Worm (Caenorhabditis elegans): ENCODE measurements around the gene F29G6.1.

The F29G6.1 gene

ce11 chrX:11471409-11471808, 30.7 kb upstream of the F29G6.1 start:
- TF ChIP-seq hnd-1 (tag; optimal IDR thresholded peaks at IDR 0.05) (no peak), ama-1 (optimal IDR thresholded peaks at IDR 0.05) (no peak), aly-1 (tag; optimal IDR thresholded peaks at IDR 0.05) (no peak), scrt-1 (GFP tag; IDR thresholded peaks at IDR 0.05) (no peak), tbx-37 (GFP tag; conservative IDR thresholded peaks at IDR 0.05) (no peak)

- TF ChIP-seq aly-1 (tag; optimal IDR thresholded peaks at IDR 0.05) (no peak), flt-1 (GFP tag; IDR thresholded peaks at IDR 0.05) (no peak)
These were observed 30.2 kb upstream of the F29G6.1 start for ce11 chrX:11471893-11472292.

- TF ChIP-seq ama-1 (optimal IDR thresholded peaks at IDR 0.05) = no peak
- no peak for TF ChIP-seq pes-1 (GFP tag; IDR thresholded peaks at IDR 0.05)
- TF ChIP-seq aly-1 (tag; optimal IDR thresholded peaks at IDR 0.05) = no peak
- no peak for TF ChIP-seq ets-7 (tag; optimal IDR thresholded peaks at IDR 0.05)
- no peak for TF ChIP-seq B0310.2 (tag; optimal IDR thresholded peaks at IDR 0.05)
- no peak for TF ChIP-seq flt-1 (GFP tag; IDR thresholded peaks at IDR 0.05)
These were observed 29.7 kb upstream of the F29G6.1 start for ce11 chrX:11472407-11472806.

ce11 chrX:11472953-11473671, 29.0 kb upstream of the F29G6.1 start:
- peak; percentile 42 for TF ChIP-seq aly-1 (tag; optimal IDR thresholded peaks at IDR 0.05)
- no peak for TF ChIP-seq hnd-1 (tag; optimal IDR thresholded peaks at IDR 0.05)

- TF ChIP-seq aly-1 (tag; optimal IDR thresholded peaks at IDR 0.05) (no peak), tbx-37 (GFP tag; conservative IDR thresholded peaks at IDR 0.05) (no peak), ceh-13 (GFP tag; optimal IDR thresholded peaks at IDR 0.05) (no peak)
These were observed 27.9 kb upstream of the F29G6.1 start for ce11 chrX:11474149-11474585.

ce11 chrX:11474605-11475385, 27.3 kb upstream of the F29G6.1 start:
- TF ChIP-seq ama-1 (optimal IDR thresholded peaks at IDR 0.05) = no peak
- TF ChIP-seq hnd-1 (tag; optimal IDR thresholded peaks at IDR 0.05) = no peak
- TF ChIP-seq tra-4 (tag; optimal IDR thresholded peaks at IDR 0.05) = no peak
- TF ChIP-seq pes-1 (GFP tag; IDR thresholded peaks at IDR 0.05) = no peak
- no peak for TF ChIP-seq tbx-37 (GFP tag; conservative IDR thresholded peaks at IDR 0.05)
- no peak for TF ChIP-seq flt-1 (GFP tag; IDR thresholded peaks at IDR 0.05)
- TF ChIP-seq ceh-13 (GFP tag; optimal IDR thresholded peaks at IDR 0.05) = no peak
- no peak for TF ChIP-seq scrt-1 (GFP tag; IDR thresholded peaks at IDR 0.05)

ce11 chrX:11475780-11476179, 26.3 kb upstream of the F29G6.1 start:
- no peak for TF ChIP-seq sea-1 (GFP tag; conservative IDR thresholded peaks at IDR 0.05)
- TF ChIP-seq hmg-4 (GFP tag; optimal IDR thresholded peaks at IDR 0.05) = no peak
- no peak for TF ChIP-seq scrt-1 (GFP tag; IDR thresholded peaks at IDR 0.05)
- TF ChIP-seq hmbx-1 (tag; optimal IDR thresholded peaks at IDR 0.05) = no peak
- no peak for TF ChIP-seq pes-1 (GFP tag; IDR thresholded peaks at IDR 0.05)
- no peak for TF ChIP-seq tbx-37 (GFP tag; conservative IDR thresholded peaks at IDR 0.05)
- no peak for TF ChIP-seq tbx-11 (GFP tag; IDR thresholded peaks at IDR 0.05)
- no peak for TF ChIP-seq ets-7 (tag; optimal IDR thresholded peaks at IDR 0.05)
- no peak for TF ChIP-seq ama-1 (optimal IDR thresholded peaks at IDR 0.05)
- no peak for TF ChIP-seq ceh-13 (GFP tag; optimal IDR thresholded peaks at IDR 0.05)
- no peak for TF ChIP-seq flt-1 (GFP tag; IDR thresholded peaks at IDR 0.05)
- no peak for TF ChIP-seq tra-4 (tag; optimal IDR thresholded peaks at IDR 0.05)
- no peak for TF ChIP-seq ceh-36 (tag; optimal IDR thresholded peaks at IDR 0.05)
- TF ChIP-seq hnd-1 (tag; optimal IDR thresholded peaks at IDR 0.05) = no peak
- no peak for TF ChIP-seq B0310.2 (tag; optimal IDR thresholded peaks at IDR 0.05)
- TF ChIP-seq F13C5.2 (tag; optimal IDR thresholded peaks at IDR 0.05) = no peak
- TF ChIP-seq aly-1 (tag; optimal IDR thresholded peaks at IDR 0.05) = no peak

ce11 chrX:11477748-11478147, 24.3 kb upstream of the F29G6.1 start:
- TF ChIP-seq hnd-1 (tag; optimal IDR thresholded peaks at IDR 0.05) (no peak), ama-1 (optimal IDR thresholded peaks at IDR 0.05) (no peak), tra-4 (tag; optimal IDR thresholded peaks at IDR 0.05) (no peak), flt-1 (GFP tag; IDR thresholded peaks at IDR 0.05) (no peak), B0310.2 (tag; optimal IDR thresholded peaks at IDR 0.05) (no peak), tbx-11 (GFP tag; IDR thresholded peaks at IDR 0.05) (no peak), tbx-37 (GFP tag; conservative IDR thresholded peaks at IDR 0.05) (no peak), ceh-13 (GFP tag; optimal IDR thresholded peaks at IDR 0.05) (no peak), scrt-1 (GFP tag; IDR thresholded peaks at IDR 0.05) (no peak), pes-1 (GFP tag; IDR thresholded peaks at IDR 0.05) (no peak), hmbx-1 (tag; optimal IDR thresholded peaks at IDR 0.05) (no peak), ceh-36 (tag; optimal IDR thresholded peaks at IDR 0.05) (no peak), sea-1 (GFP tag; conservative IDR thresholded peaks at IDR 0.05) (no peak), F13C5.2 (tag; optimal IDR thresholded peaks at IDR 0.05) (no peak), aly-1 (tag; optimal IDR thresholded peaks at IDR 0.05) (no peak)

All from whole organism, early embryonic.